Fruit fly (Drosophila melanogaster): ENCODE results near the gene endos.
A peak's percentile ranks its signal among the peaks of the same experiment; 100 is the strongest.

dm6 chr3L:14002524-14003135, 28.9 kb downstream of the endos start:
- TF ChIP-seq CG6808 (GFP tag; optimal IDR thresholded peaks at IDR 0.05) (no peak), CG34406 (GFP tag; optimal IDR thresholded peaks at IDR 0.05) (no peak), svp (GFP tag) (no peak), OdsH (GFP tag; optimal IDR thresholded peaks at IDR 0.05) (no peak), net (GFP tag; optimal IDR thresholded peaks at IDR 0.05) (no peak), Smox (GFP tag; optimal IDR thresholded peaks at IDR 0.05) (no peak), eg (GFP tag; IDR thresholded peaks at IDR 0.05) (no peak), CG3919 (GFP tag; optimal IDR thresholded peaks at IDR 0.05) (peak; percentile 5), CG8319 (GFP tag; optimal IDR thresholded peaks at IDR 0.05) (no peak), Hr39 (GFP tag; optimal IDR thresholded peaks at IDR 0.05) (no peak), Lpt (GFP tag; optimal IDR thresholded peaks at IDR 0.05) (peak; percentile 12), achi (GFP tag; optimal IDR thresholded peaks at IDR 0.05) (no peak)

All from whole organism, prepupa.